Fruit fly (Drosophila melanogaster) whole organism, embryonic: ENCODE data around the gene CG34269.

Experiments
- ATbp ChIP-seq: fragments of 200-800 bp; sonication (Bioruptor generic); optimal IDR thresholded peaks from 2 replicates; lab custom pipeline; 2017; ENCODE audit warnings: missing biosample characterization, mild to moderate bottlenecking, missing genetic modification characterization, missing genetic modification reagents
- Abd-B ChIP-seq: fragments of 200-800 bp; sonication (Bioruptor generic); optimal IDR thresholded peaks from 2 replicates; lab custom pipeline; 2018; ENCODE audit warnings: missing biosample characterization, mild to moderate bottlenecking, missing genetic modification characterization, moderate library complexity
- Blimp-1 ChIP-seq: fragments of 200-800 bp; sonication (Bioruptor generic); optimal IDR thresholded peaks from 3 replicates; lab custom pipeline; 2018; ENCODE audit warnings: missing biosample characterization, missing genetic modification characterization, mild to moderate bottlenecking, moderate library complexity, missing genetic modification reagents
- CG2202 ChIP-seq: fragments of 200-800 bp; sonication (Bioruptor generic); optimal IDR thresholded peaks from 2 replicates; lab custom pipeline; 2018; ENCODE audit warnings: missing biosample characterization, mild to moderate bottlenecking, missing genetic modification characterization
- Oli ChIP-seq: fragments of 200-800 bp; sonication (Bioruptor generic); optimal IDR thresholded peaks from 2 replicates; lab custom pipeline; 2018; ENCODE audit warnings: missing biosample characterization, mild to moderate bottlenecking, missing genetic modification characterization, moderate library complexity
- Side ChIP-seq: fragments of 200-800 bp; sonication (Bioruptor generic); optimal IDR thresholded peaks from 2 replicates; lab custom pipeline; 2016; ENCODE audit warnings: missing biosample characterization, missing genetic modification characterization
- Usf ChIP-seq: fragments of 200-800 bp; sonication (Bioruptor generic); optimal IDR thresholded peaks from 2 replicates; lab custom pipeline; 2017; ENCODE audit warnings: missing genotype, missing biosample characterization, missing genetic modification characterization
- inv ChIP-seq: fragments of 200-800 bp; sonication (Bioruptor generic); IDR thresholded peaks from 2 replicates; pipeline ENCODE4 v1.3.6; 2022; ENCODE audit warnings: missing biosample characterization, missing genetic modification characterization; ENCODE audit not compliant: partially characterized antibody
- lmd ChIP-seq: fragments of 200-800 bp; sonication (Bioruptor generic); IDR thresholded peaks from 2 replicates; pipeline ENCODE4 v1.3.6; 2022; ENCODE audit warnings: missing biosample characterization, missing genetic modification characterization
- nau ChIP-seq: fragments of 200-800 bp; sonication (Bioruptor generic); optimal IDR thresholded peaks from 3 replicates; lab custom pipeline; 2017; ENCODE audit warnings: missing biosample characterization, mild to moderate bottlenecking, missing genetic modification characterization, missing genetic modification reagents

- TF ChIP-seq Oli (tag; lab: Kevin White, UChicago), result no peak
- no peak for TF ChIP-seq Blimp-1 (GFP tag; lab: Kevin White, UChicago)
- TF ChIP-seq Usf (GFP tag; lab: Kevin White, UChicago), result no peak
- no peak for TF ChIP-seq inv (GFP tag; lab: Robert Waterston, UW)
- TF ChIP-seq ATbp (GFP tag; lab: Kevin White, UChicago), result no peak
- TF ChIP-seq Side (GFP tag; lab: Kevin White, UChicago), result no peak
- no peak for TF ChIP-seq nau (GFP tag; lab: Kevin White, UChicago)
- no peak for TF ChIP-seq CG2202
- TF ChIP-seq Abd-B (GFP tag; lab: Kevin White, UChicago), result no peak
- no peak for TF ChIP-seq lmd (GFP tag; lab: Robert Waterston, UW)
Measured at dm6 chr3L:561772-562454, 33.8 kb downstream of the CG34269 start.
